Worm (Caenorhabditis elegans): ENCODE data around the gene F25B3.4.

Gene F25B3.4

ce11 chrV:9590317-9590716, 21.7 kb upstream of the F25B3.4 start, which contains the start of gene K09G1.2:
TSS of gene K09G1.2 (plus strand) at chrV:9590617.
- TF ChIP-seq unc-62 (GFP tag; optimal IDR thresholded peaks at IDR 0.05) (no peak), nhr-67 (tag; optimal IDR thresholded peaks at IDR 0.05) (no peak), nhr-77 (tag; optimal IDR thresholded peaks at IDR 0.05) (no peak), ztf-11 (tag; optimal IDR thresholded peaks at IDR 0.05) (no peak), egl-27 (tag; optimal IDR thresholded peaks at IDR 0.05) (no peak), pqm-1 (tag; optimal IDR thresholded peaks at IDR 0.05) (no peak), nhr-25 (tag; optimal IDR thresholded peaks at IDR 0.05) (no peak), lin-15B (tag; optimal IDR thresholded peaks at IDR 0.05) (no peak), egl-5 (tag; optimal IDR thresholded peaks at IDR 0.05) (no peak), ztf-4 (tag; optimal IDR thresholded peaks at IDR 0.05) (no peak), ceh-16 (tag; optimal IDR thresholded peaks at IDR 0.05) (no peak), ceh-82 (tag; optimal IDR thresholded peaks at IDR 0.05) (no peak), mml-1 (tag; optimal IDR thresholded peaks at IDR 0.05) (no peak), elt-3 (tag; optimal IDR thresholded peaks at IDR 0.05) (no peak), tbx-2 (tag; optimal IDR thresholded peaks at IDR 0.05) (no peak), R02D3.7 (tag; optimal IDR thresholded peaks at IDR 0.05) (no peak), snpc-4 (tag; optimal IDR thresholded peaks at IDR 0.05) (no peak), nhr-11 (tag; optimal IDR thresholded peaks at IDR 0.05) (no peak), mdl-1 (tag; optimal IDR thresholded peaks at IDR 0.05) (no peak)

DNA sequence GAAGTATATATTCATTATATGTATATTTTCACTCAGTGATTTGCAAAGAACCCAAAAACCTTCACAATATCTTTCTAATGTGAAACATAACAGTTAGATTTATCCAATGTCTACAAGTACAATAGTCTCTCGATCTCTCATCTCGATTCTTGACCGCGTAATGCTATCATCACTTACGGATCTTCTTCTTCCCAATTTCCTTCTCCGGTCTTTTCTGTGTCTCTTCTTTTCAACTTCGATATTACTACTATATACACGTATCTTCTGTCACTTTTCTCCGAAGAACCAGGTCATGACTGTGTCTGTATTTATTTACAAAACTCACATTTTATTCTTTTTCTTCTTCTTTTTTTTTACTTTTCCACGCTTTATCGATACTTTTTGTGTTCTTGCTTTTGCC, 20.0 kb upstream of the F25B3.4 start:
- TF ChIP-seq nhr-43 (tag; optimal IDR thresholded peaks at IDR 0.05; ENCODE audit: poor library complexity, severe bottlenecking) = peak; percentile 13
- TF ChIP-seq nhr-23 (tag; optimal IDR thresholded peaks at IDR 0.05) = peak; percentile 54
- no peak for TF ChIP-seq ceh-28 (tag; optimal IDR thresholded peaks at IDR 0.05)
- TF ChIP-seq nhr-11 (tag; optimal IDR thresholded peaks at IDR 0.05) = no peak
- no peak for TF ChIP-seq nhr-28 (tag; optimal IDR thresholded peaks at IDR 0.05)
- TF ChIP-seq skn-1 (tag; optimal IDR thresholded peaks at IDR 0.05) = no peak
- no peak for TF ChIP-seq eor-1 (tag; optimal IDR thresholded peaks at IDR 0.05)
- no peak for TF ChIP-seq mml-1 (tag; optimal IDR thresholded peaks at IDR 0.05)
- no peak for TF ChIP-seq nhr-77 (tag; optimal IDR thresholded peaks at IDR 0.05)
- no peak for TF ChIP-seq hmg-11 (tag; optimal IDR thresholded peaks at IDR 0.05)
- TF ChIP-seq nhr-237 (tag; optimal IDR thresholded peaks at IDR 0.05) = no peak
- TF ChIP-seq nfya-1 (tag; optimal IDR thresholded peaks at IDR 0.05; ENCODE audit: insufficient read depth) = no peak
- TF ChIP-seq unc-39 (tag; optimal IDR thresholded peaks at IDR 0.05) = no peak
- no peak for TF ChIP-seq elt-1 (tag; optimal IDR thresholded peaks at IDR 0.05)

ce11 chrV:9587619-9588018, 19.0 kb upstream of the F25B3.4 start:
- TF ChIP-seq aly-2 (tag; optimal IDR thresholded peaks at IDR 0.05) = no peak

DNA sequence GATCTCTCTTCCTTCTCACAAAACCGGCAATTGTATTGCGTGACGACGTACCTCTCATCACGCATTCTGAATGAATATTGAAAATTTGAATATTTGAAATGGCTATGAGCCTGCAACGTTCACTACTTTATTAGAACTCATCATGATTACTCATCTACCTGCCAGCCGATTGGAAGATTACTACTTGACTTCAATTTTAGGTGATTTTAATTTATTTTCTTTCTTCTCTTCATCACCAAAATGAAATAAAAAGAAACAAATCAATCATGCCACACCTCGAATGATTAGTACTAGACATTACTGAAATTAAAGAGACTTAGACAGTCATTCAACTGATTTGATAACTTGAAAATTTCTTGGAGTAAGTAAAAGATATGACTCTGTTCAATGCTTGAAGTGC, 15.7 kb upstream of the F25B3.4 start:
- TF ChIP-seq jun-1 (tag; optimal IDR thresholded peaks at IDR 0.05) (no peak), fkh-2 (tag; optimal IDR thresholded peaks at IDR 0.05) (no peak), nhr-237 (tag; optimal IDR thresholded peaks at IDR 0.05) (no peak), R02D3.7 (tag; optimal IDR thresholded peaks at IDR 0.05) (no peak), unc-62 (GFP tag; optimal IDR thresholded peaks at IDR 0.05) (no peak)

DNA sequence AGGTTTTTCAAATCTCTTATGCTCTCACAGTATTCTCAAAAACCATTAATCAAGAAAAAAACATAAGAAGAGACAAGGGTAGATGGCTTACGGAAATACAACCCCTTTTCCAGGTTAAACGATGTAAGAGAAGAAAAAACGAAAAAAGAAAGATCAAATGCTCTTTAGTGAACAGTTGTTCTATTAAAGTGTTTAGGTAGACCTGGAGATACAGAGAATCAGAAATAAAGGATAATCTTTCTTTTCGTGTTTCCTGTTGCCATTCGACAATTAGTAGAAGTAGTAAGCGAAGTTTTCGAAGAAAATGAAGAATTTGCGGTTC, 14.7 kb upstream of the F25B3.4 start, which contains the start of gene K09G1.1:
Gene K09G1.1 (plus strand): TSS at position 223 of the 322 bp plus-strand sequence.
- TF ChIP-seq pha-4 (tag; optimal IDR thresholded peaks at IDR 0.05) (no peak), elt-2 (tag; optimal IDR thresholded peaks at IDR 0.05) (no peak), zag-1 (tag; optimal IDR thresholded peaks at IDR 0.05) (no peak), jun-1 (tag; optimal IDR thresholded peaks at IDR 0.05) (no peak), elt-3 (tag; optimal IDR thresholded peaks at IDR 0.05) (no peak), tbx-2 (tag; optimal IDR thresholded peaks at IDR 0.05) (no peak), nhr-43 (tag; optimal IDR thresholded peaks at IDR 0.05; ENCODE audit: poor library complexity, severe bottlenecking) (no peak), egl-5 (tag; optimal IDR thresholded peaks at IDR 0.05) (no peak), pqm-1 (tag; optimal IDR thresholded peaks at IDR 0.05) (no peak), ceh-16 (tag; optimal IDR thresholded peaks at IDR 0.05) (no peak), lin-39 (tag; optimal IDR thresholded peaks at IDR 0.05) (no peak), eor-1 (tag; optimal IDR thresholded peaks at IDR 0.05) (no peak), ztf-4 (tag; optimal IDR thresholded peaks at IDR 0.05) (no peak), daf-12 (tag; optimal IDR thresholded peaks at IDR 0.05) (no peak), lin-15B (tag; optimal IDR thresholded peaks at IDR 0.05) (no peak), sea-2 (GFP tag; optimal IDR thresholded peaks at IDR 0.05) (no peak), ceh-82 (tag; optimal IDR thresholded peaks at IDR 0.05) (no peak), skn-1 (tag; optimal IDR thresholded peaks at IDR 0.05) (no peak), elt-1 (tag; optimal IDR thresholded peaks at IDR 0.05) (no peak)
